Fruit fly (Drosophila melanogaster) whole organism, adult: ENCODE measurements around the gene CG16863.

Experiments used
- CG11617 ChIP-seq: fragments of 200-800 bp; sonication (Bioruptor generic); optimal IDR thresholded peaks from 2 replicates; lab custom pipeline; 2017; ENCODE audit warnings: mild to moderate bottlenecking, missing biosample characterization, missing genetic modification reagents, missing genetic modification characterization
- CG12768 ChIP-seq: fragments of 200-800 bp; sonication (Bioruptor generic); optimal IDR thresholded peaks from 2 replicates; lab custom pipeline; 2017; ENCODE audit warnings: missing biosample characterization, missing genetic modification characterization, mild to moderate bottlenecking, moderate library complexity, missing genetic modification reagents
- CG1620 ChIP-seq: fragments of 200-800 bp; sonication (Bioruptor generic); optimal IDR thresholded peaks from 2 replicates; lab custom pipeline; 2016; ENCODE audit warnings: missing biosample characterization, missing genetic modification characterization
- CG33017 ChIP-seq: fragments of 200-800 bp; sonication (Bioruptor generic); optimal IDR thresholded peaks from 2 replicates; lab custom pipeline; 2018; ENCODE audit warnings: missing biosample characterization, mild to moderate bottlenecking, missing genetic modification characterization, moderate library complexity
- CG5204 ChIP-seq: fragments of 200-800 bp; sonication (Bioruptor generic); optimal IDR thresholded peaks from 2 replicates; lab custom pipeline; 2016; ENCODE audit warnings: missing biosample characterization, missing genetic modification characterization
- CG7045 ChIP-seq: fragments of 200-800 bp; sonication (Bioruptor generic); optimal IDR thresholded peaks from 2 replicates; lab custom pipeline; 2017; ENCODE audit warnings: missing biosample characterization, mild to moderate bottlenecking, missing genetic modification characterization
- CG7101 ChIP-seq: fragments of 200-800 bp; sonication (Bioruptor generic); optimal IDR thresholded peaks from 2 replicates; lab custom pipeline; 2018; ENCODE audit warnings: missing biosample characterization, mild to moderate bottlenecking, missing genetic modification characterization, moderate library complexity
- Clk ChIP-seq: fragments of 200-800 bp; sonication (Bioruptor generic); optimal IDR thresholded peaks from 2 replicates; lab custom pipeline; 2017; ENCODE audit warnings: missing biosample characterization, missing genetic modification characterization
- Crg-1 ChIP-seq: fragments of 200-800 bp; sonication (Bioruptor generic); optimal IDR thresholded peaks from 2 replicates; lab custom pipeline; 2016; ENCODE audit warnings: missing biosample characterization, missing genetic modification characterization
- Hr96 ChIP-seq: fragments of 200-800 bp; sonication (Bioruptor generic); optimal IDR thresholded peaks from 2 replicates; lab custom pipeline; 2016; ENCODE audit warnings: missing biosample characterization, missing genetic modification characterization
- Mnt ChIP-seq: fragments of 200-800 bp; sonication (Bioruptor generic); optimal IDR thresholded peaks from 2 replicates; lab custom pipeline; 2016; ENCODE audit warnings: missing biosample characterization, mild to moderate bottlenecking, missing genetic modification characterization
- bab1 ChIP-seq: fragments of 200-800 bp; sonication (Bioruptor generic); optimal IDR thresholded peaks from 3 replicates; lab custom pipeline; 2019; ENCODE audit warnings: missing biosample characterization, mild to moderate bottlenecking, missing genetic modification characterization, moderate library complexity
- cic ChIP-seq: fragments of 200-800 bp; sonication (Bioruptor generic); optimal IDR thresholded peaks from 2 replicates; lab custom pipeline; 2017; ENCODE audit warnings: missing biosample characterization, mild to moderate bottlenecking, missing genetic modification characterization, moderate library complexity
- cnc ChIP-seq, 2 experiments: fragments of >200 bp; optimal IDR thresholded peaks; 2 replicates each; lab custom pipeline; 2017
- kay ChIP-seq: fragments of 200-800 bp; sonication (Bioruptor generic); peaks from one replicate; lab custom pipeline; 2016; ENCODE audit warnings: missing biosample characterization, missing genetic modification characterization, borderline replicate concordance
- ovo ChIP-seq: fragments of 200-800 bp; sonication (Bioruptor generic); optimal IDR thresholded peaks from 2 replicates; lab custom pipeline; 2016; ENCODE audit warnings: missing biosample characterization, missing genetic modification characterization
- pad ChIP-seq: fragments of 200-800 bp; sonication (Bioruptor generic); optimal IDR thresholded peaks from 3 replicates; lab custom pipeline; 2017; ENCODE audit warnings: missing biosample characterization, missing genetic modification characterization, mild to moderate bottlenecking, moderate library complexity, missing genetic modification reagents
- tj ChIP-seq: fragments of 200-800 bp; sonication (Bioruptor generic); optimal IDR thresholded peaks from 3 replicates; lab custom pipeline; 2017; ENCODE audit warnings: missing biosample characterization, mild to moderate bottlenecking, missing genetic modification characterization, moderate library complexity
- toe ChIP-seq: fragments of 200-800 bp; sonication (Bioruptor generic); optimal IDR thresholded peaks from 2 replicates; lab custom pipeline; 2016; ENCODE audit warnings: missing biosample characterization, missing genetic modification characterization

CG16863 gene

DNA sequence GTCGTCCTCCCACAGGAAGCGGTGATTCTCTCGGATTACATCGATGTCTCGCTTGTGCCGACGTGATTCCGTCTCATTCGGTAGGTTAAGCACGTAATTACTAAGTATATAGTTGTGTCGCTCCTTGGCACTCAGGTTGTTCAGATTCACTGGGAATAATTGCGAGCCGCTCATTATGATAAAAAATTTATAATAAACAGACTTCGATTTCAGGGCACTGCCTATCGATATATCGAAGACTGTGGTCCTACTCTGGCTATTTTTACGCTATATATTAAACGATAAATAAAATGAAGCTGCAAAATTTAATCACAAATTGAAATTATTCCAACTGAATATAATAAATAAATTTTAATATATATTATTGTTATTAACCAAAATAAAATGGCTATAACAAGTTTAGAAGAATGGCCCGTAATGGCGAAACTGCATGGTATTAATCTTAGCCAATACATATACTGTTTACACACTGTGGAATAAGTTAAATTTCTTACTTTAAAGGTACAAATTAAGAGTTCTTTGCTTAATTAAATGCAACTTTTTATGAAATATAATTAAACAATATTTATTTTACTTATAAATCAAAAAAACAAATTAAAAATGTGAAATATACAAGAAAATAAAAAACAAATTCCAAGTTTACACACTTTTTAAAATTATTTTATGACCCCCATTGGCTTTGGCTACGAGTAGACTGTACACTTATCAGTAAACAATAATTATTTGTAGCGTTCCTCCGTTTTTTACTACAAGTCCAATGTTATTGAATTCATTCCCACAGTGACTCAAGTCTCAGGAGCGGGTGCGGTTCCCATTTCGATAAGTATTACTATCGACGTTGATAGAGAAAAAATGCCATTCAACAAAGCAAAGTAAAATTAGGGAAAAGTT is 7.2 kb upstream of the CG16863 start, which contains the start of gene Eato:
TSS of gene Eato (plus strand) at position 821 of the 891 bp plus-strand sequence.
- TF ChIP-seq kay (GFP tag; lab: Kevin White, UChicago) (no peak), Clk (GFP tag; lab: Kevin White, UChicago) (no peak), tj (GFP tag; lab: Kevin White, UChicago) (no peak), CG7101 (tag; lab: Kevin White, UChicago) (peak; percentile 27), toe (no peak), cic (no peak), CG33017 (no peak), CG12768 (GFP tag; lab: Kevin White, UChicago) (no peak), bab1 (GFP tag; lab: Kevin White, UChicago) (peak; percentile 20), Hr96 (GFP tag; lab: Kevin White, UChicago) (no peak), CG11617 (GFP tag; lab: Kevin White, UChicago) (peak; percentile 48), pad (peak; percentile 2), CG1620 (GFP tag; lab: Kevin White, UChicago) (no peak), ovo (no peak)

DNA sequence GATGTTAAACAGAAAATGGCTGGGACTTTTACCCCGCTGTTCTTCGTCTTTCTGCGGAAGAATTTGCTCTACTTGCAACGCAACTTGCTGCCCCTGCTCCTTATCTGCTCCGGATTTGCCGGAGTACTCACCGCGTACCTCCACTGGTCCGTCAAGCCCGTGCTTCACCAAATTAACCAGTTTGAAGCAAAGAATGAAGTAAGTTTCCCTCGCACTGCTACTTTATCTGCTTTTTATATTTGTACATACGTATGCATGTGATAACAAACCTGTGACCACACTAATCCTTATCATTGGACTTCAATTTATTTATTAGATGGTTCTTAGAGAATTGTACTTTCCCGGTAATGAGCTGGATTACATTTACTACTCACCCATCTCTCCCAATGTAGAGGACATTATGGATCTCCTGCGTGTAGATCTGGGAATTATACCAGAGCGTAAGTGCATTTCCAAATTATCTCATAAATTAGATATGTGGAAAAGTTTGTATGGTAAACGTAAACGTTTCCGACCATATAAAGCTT is 6.5 kb upstream of the CG16863 start, which contains the start of gene CG16890:
TSS of gene CG16890 (minus strand) at position 184 of the 527 bp plus-strand sequence.
- no peak for TF ChIP-seq pad
- peak; percentile 59 for TF ChIP-seq cic

DNA sequence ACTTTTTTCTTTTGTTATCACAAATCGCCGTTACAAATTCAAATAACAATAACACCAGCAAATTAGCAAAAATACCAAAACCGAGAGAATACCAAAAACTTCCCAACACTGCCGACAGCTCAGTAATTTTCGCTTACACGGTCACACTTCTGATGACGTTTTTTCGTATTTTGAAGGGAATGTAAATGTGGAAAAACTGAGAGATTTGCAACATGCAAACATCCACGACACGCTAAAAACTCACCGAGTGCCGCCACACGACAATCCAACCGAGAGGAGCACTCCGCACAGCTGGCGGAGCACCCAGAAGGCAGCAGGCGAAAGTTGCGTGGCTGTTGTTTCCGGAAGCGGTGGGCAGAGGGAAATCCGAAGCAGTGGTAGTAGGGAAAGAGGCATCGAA is 2.6 kb downstream of the CG16863 start, which contains the start of gene Sec71:
TSS of gene Sec71 (plus strand) at position 117 of the 400 bp plus-strand sequence.
- TF ChIP-seq cic (peak; percentile 2), CG7045 (GFP tag; lab: Kevin White, UChicago) (no peak), bab1 (GFP tag; lab: Kevin White, UChicago) (peak; percentile 52), CG7101 (tag; lab: Kevin White, UChicago) (peak; percentile 33), tj (GFP tag; lab: Kevin White, UChicago) (peak; percentile 37), CG33017 (no peak)

DNA sequence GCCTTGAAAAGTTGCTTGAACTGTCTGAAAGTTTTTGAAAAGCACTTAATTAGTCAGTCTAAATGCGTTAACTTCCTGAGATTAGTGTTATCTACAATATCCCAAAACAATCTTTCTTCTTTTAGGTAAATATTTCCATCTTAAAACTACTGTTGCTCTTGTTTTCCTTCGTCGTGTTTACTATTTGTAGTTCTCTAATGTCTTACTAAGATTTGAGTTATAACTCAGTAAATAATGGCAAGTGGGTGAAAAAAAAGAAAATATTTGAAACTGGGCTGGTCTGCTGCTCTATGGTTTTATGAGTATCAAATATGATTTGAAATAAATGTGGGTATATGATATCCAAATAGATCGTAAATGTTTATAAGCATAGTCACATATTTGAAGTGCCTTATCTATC is 10.4 kb downstream of the CG16863 start:
- peak; percentile 47 for TF ChIP-seq CG7045 (GFP tag; lab: Kevin White, UChicago)
- no peak for TF ChIP-seq bab1 (GFP tag; lab: Kevin White, UChicago)
- peak; percentile 40 for TF ChIP-seq CG33017
- TF ChIP-seq cnc (optimal IDR thresholded peaks at IDR 0.05; lab: Kevin White, UChicago): no peak
- no peak for TF ChIP-seq ovo
- TF ChIP-seq CG7101 (tag; lab: Kevin White, UChicago): peak; percentile 61
- no peak for TF ChIP-seq kay (GFP tag; lab: Kevin White, UChicago)
- no peak for TF ChIP-seq pad
- TF ChIP-seq CG1620 (GFP tag; lab: Kevin White, UChicago): no peak
- TF ChIP-seq CG11617 (GFP tag; lab: Kevin White, UChicago): no peak
- TF ChIP-seq CG12768 (GFP tag; lab: Kevin White, UChicago): peak; percentile 16
- TF ChIP-seq Mnt (GFP tag; lab: Kevin White, UChicago): no peak
- no peak for TF ChIP-seq toe
- no peak for TF ChIP-seq tj (GFP tag; lab: Kevin White, UChicago)
- TF ChIP-seq Crg-1 (GFP tag; lab: Kevin White, UChicago): peak; percentile 12
- peak; percentile 60 for TF ChIP-seq cic
- TF ChIP-seq Clk (GFP tag; lab: Kevin White, UChicago): no peak
- no peak for TF ChIP-seq Hr96 (GFP tag; lab: Kevin White, UChicago)
- no peak for TF ChIP-seq CG5204 (GFP tag; lab: Kevin White, UChicago)

DNA sequence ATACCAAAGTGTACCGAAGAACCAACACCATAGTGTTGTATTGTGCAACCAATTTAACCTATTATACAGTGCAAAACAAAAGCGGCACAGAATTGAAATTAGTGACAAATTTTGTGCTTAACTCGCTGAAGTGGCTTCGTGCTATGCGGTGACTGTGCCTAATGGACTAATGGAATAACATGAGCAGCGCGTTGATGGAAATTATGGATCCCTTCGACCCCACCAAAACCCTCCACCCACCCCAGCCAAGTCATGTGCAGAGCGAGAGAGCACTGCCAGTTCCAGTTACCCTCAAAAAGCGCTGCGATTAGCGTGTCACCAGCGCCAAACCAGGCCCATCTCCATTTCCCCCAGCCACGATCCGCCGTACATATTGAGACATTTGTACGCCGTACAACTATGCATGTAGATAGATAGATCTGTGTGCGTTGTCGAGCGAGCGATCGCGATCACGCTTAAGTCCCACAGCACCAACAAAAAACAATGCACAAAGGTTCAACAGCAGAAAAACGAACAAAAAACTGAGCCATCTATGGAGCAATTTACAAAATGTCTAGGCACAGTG is 11.4 kb downstream of the CG16863 start:
- TF ChIP-seq Mnt (GFP tag; lab: Kevin White, UChicago) (peak; percentile 35), cic (peak; percentile 51), CG12768 (GFP tag; lab: Kevin White, UChicago) (peak; percentile 58), pad (no peak), ovo (no peak), bab1 (GFP tag; lab: Kevin White, UChicago) (no peak), CG7045 (GFP tag; lab: Kevin White, UChicago) (no peak)

DNA sequence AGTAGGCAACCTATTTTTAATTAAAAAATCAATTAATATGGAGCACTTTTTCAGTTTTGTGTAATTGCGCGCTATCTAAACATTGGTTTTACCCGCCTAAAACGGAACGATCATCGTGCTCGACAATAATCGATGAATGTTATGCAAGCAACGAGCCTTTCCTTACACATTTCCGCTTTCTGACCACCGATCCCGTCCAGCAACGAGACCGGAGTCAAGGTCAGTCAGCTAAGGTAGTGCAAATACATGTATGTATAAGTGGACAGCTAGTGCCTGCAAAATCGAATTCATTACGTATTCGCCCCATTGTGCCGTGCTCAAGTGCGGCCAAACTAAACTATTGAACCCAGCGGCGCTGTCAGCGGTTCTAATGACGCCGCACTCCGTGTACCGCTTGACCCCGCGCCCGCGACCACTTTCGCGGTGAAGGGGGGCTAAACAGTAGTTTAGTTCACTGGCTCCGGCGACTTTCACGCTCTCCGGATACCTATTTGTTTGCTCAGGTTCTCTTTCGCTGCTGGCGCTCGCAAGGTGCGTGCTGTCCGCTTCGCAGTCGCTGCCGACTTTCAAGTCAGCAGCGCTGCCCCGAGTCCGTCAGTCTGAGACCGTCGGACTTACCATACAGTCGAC is 12.4 kb downstream of the CG16863 start, which contains the start of gene CAH1:
TSS of gene CAH1 (plus strand) at position 595 of the 630 bp plus-strand sequence.
- TF ChIP-seq Mnt (GFP tag; lab: Kevin White, UChicago): peak; percentile 11
- TF ChIP-seq cic: peak; percentile 52
- TF ChIP-seq cnc (optimal IDR thresholded peaks at IDR 0.05; lab: Kevin White, UChicago): peak in 1 of 2 experiments; percentile 37
- peak; percentile 70 for TF ChIP-seq CG12768 (GFP tag; lab: Kevin White, UChicago)
- TF ChIP-seq CG7101 (tag; lab: Kevin White, UChicago): no peak
- peak; percentile 1 for TF ChIP-seq CG33017
- TF ChIP-seq tj (GFP tag; lab: Kevin White, UChicago): peak; percentile 32
- TF ChIP-seq ovo: peak; percentile 23
- no peak for TF ChIP-seq Clk (GFP tag; lab: Kevin White, UChicago)
